Fruit fly (Drosophila melanogaster): Measurements from ENCODE around the gene S6kII.

The S6kII gene

dm6 chrX:22491028-22491769, 38.6 kb upstream of the S6kII start:
- TF ChIP-seq cic (GFP tag; optimal IDR thresholded peaks at IDR 0.05) (peak; percentile 12), Crg-1 (GFP tag; optimal IDR thresholded peaks at IDR 0.05) (no peak), pad (GFP tag; optimal IDR thresholded peaks at IDR 0.05) (peak; percentile 66), CG5204 (GFP tag; optimal IDR thresholded peaks at IDR 0.05) (no peak), CG1620 (GFP tag; optimal IDR thresholded peaks at IDR 0.05) (no peak), ovo (GFP tag; optimal IDR thresholded peaks at IDR 0.05) (peak; percentile 92), CG11617 (GFP tag; optimal IDR thresholded peaks at IDR 0.05) (peak; percentile 90), kay (GFP tag; ENCODE audit: borderline replicate concordance) (no peak), bab1 (GFP tag; optimal IDR thresholded peaks at IDR 0.05) (peak; percentile 44), tj (GFP tag; optimal IDR thresholded peaks at IDR 0.05) (peak; percentile 64), Hr96 (GFP tag; optimal IDR thresholded peaks at IDR 0.05) (no peak), CG12768 (GFP tag; optimal IDR thresholded peaks at IDR 0.05) (peak; percentile 5), CG14711 (tag; optimal IDR thresholded peaks at IDR 0.05) (no peak), Clk (GFP tag; optimal IDR thresholded peaks at IDR 0.05) (no peak), cnc (optimal IDR thresholded peaks at IDR 0.05) (no peak), CG7045 (GFP tag; optimal IDR thresholded peaks at IDR 0.05) (peak; percentile 16), Mnt (GFP tag; optimal IDR thresholded peaks at IDR 0.05) (peak; percentile 6), CG33017 (tag; optimal IDR thresholded peaks at IDR 0.05) (peak; percentile 21), CG7101 (tag; optimal IDR thresholded peaks at IDR 0.05) (peak; percentile 52), toe (GFP tag; optimal IDR thresholded peaks at IDR 0.05) (peak; percentile 19)

dm6 chrX:22499557-22499956, 30.2 kb upstream of the S6kII start:
- no peak for TF ChIP-seq Mnt (GFP tag; optimal IDR thresholded peaks at IDR 0.05)
- no peak for TF ChIP-seq CG7045 (GFP tag; optimal IDR thresholded peaks at IDR 0.05)
- no peak for TF ChIP-seq Crg-1 (GFP tag; optimal IDR thresholded peaks at IDR 0.05)
- no peak for TF ChIP-seq CG5204 (GFP tag; optimal IDR thresholded peaks at IDR 0.05)
- TF ChIP-seq ovo (GFP tag; optimal IDR thresholded peaks at IDR 0.05), result no peak
- TF ChIP-seq toe (GFP tag; optimal IDR thresholded peaks at IDR 0.05), result no peak
- no peak for TF ChIP-seq cic (GFP tag; optimal IDR thresholded peaks at IDR 0.05)
- no peak for TF ChIP-seq CG14711 (tag; optimal IDR thresholded peaks at IDR 0.05)
- no peak for TF ChIP-seq CG11617 (GFP tag; optimal IDR thresholded peaks at IDR 0.05)
- no peak for TF ChIP-seq CG33017 (tag; optimal IDR thresholded peaks at IDR 0.05)
- TF ChIP-seq cnc (optimal IDR thresholded peaks at IDR 0.05), result no peak
- TF ChIP-seq bab1 (GFP tag; optimal IDR thresholded peaks at IDR 0.05), result no peak
- no peak for TF ChIP-seq kay (GFP tag; ENCODE audit: borderline replicate concordance)

dm6 chrX:22502225-22502624, 27.5 kb upstream of the S6kII start:
- TF ChIP-seq CG1620 (GFP tag; optimal IDR thresholded peaks at IDR 0.05) (no peak), Hr96 (GFP tag; optimal IDR thresholded peaks at IDR 0.05) (no peak), kay (GFP tag; ENCODE audit: borderline replicate concordance) (no peak), CG12768 (GFP tag; optimal IDR thresholded peaks at IDR 0.05) (no peak), pad (GFP tag; optimal IDR thresholded peaks at IDR 0.05) (no peak), cic (GFP tag; optimal IDR thresholded peaks at IDR 0.05) (no peak), CG11617 (GFP tag; optimal IDR thresholded peaks at IDR 0.05) (no peak), bab1 (GFP tag; optimal IDR thresholded peaks at IDR 0.05) (no peak), CG33017 (tag; optimal IDR thresholded peaks at IDR 0.05) (no peak), cnc (optimal IDR thresholded peaks at IDR 0.05) (no peak)

- TF ChIP-seq Clk (GFP tag; optimal IDR thresholded peaks at IDR 0.05) (no peak), CG33017 (tag; optimal IDR thresholded peaks at IDR 0.05) (no peak), CG1620 (GFP tag; optimal IDR thresholded peaks at IDR 0.05) (no peak), CG7101 (tag; optimal IDR thresholded peaks at IDR 0.05) (no peak), tj (GFP tag; optimal IDR thresholded peaks at IDR 0.05) (no peak), CG11617 (GFP tag; optimal IDR thresholded peaks at IDR 0.05) (no peak), cic (GFP tag; optimal IDR thresholded peaks at IDR 0.05) (no peak), kay (GFP tag; ENCODE audit: borderline replicate concordance) (no peak), Mnt (GFP tag; optimal IDR thresholded peaks at IDR 0.05) (no peak), Hr96 (GFP tag; optimal IDR thresholded peaks at IDR 0.05) (no peak), Crg-1 (GFP tag; optimal IDR thresholded peaks at IDR 0.05) (no peak), CG5204 (GFP tag; optimal IDR thresholded peaks at IDR 0.05) (no peak), CG7045 (GFP tag; optimal IDR thresholded peaks at IDR 0.05) (no peak), toe (GFP tag; optimal IDR thresholded peaks at IDR 0.05) (no peak), ovo (GFP tag; optimal IDR thresholded peaks at IDR 0.05) (no peak), cnc (optimal IDR thresholded peaks at IDR 0.05) (no peak)
Measured at dm6 chrX:22509085-22509484, 20.7 kb upstream of the S6kII start.

DNA sequence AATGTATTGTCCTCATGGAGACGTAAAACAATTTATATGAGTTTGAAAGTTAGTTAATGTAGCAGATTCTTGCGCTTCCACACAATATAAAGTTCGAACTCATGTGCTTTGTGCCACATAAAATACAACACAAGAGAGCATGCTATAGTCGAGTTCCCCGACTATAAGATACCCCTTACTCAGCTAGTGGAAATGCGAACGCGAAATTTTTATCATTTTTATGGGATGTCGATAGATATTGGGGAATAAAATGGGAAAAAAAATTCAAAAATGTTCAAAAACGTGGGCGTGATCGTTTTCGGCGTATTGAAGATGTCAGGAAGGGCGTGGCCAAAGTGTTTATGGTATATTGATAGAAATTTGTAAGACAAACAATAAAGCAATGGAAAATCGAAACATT, 19.0 kb upstream of the S6kII start:
- no peak for TF ChIP-seq Mnt (GFP tag; optimal IDR thresholded peaks at IDR 0.05)
- no peak for TF ChIP-seq CG1620 (GFP tag; optimal IDR thresholded peaks at IDR 0.05)

DNA sequence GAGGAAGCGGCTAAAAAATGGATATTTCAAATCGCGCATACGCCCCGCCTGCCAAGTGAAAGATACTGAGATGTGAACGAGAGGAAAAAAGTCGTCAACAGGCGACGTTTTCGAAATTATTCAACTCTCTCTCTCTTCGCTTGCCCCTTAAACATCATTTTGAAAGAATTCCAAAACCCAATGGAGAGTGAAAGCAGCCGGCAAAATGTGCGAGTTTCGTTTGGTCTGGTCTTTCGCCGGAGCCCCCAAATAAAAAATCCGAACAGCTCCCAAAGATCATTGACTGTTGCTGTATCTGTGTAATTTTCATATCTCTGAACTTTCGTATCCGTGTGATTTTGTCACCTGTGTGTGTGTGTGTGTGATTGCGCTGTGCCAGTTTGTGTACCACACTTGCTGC, 17.7 kb upstream of the S6kII start:
- TF ChIP-seq bab1 (GFP tag; optimal IDR thresholded peaks at IDR 0.05) (no peak), toe (GFP tag; optimal IDR thresholded peaks at IDR 0.05) (no peak), tj (GFP tag; optimal IDR thresholded peaks at IDR 0.05) (no peak), Mnt (GFP tag; optimal IDR thresholded peaks at IDR 0.05) (no peak), CG14711 (tag; optimal IDR thresholded peaks at IDR 0.05) (no peak), pad (GFP tag; optimal IDR thresholded peaks at IDR 0.05) (no peak), CG1620 (GFP tag; optimal IDR thresholded peaks at IDR 0.05) (no peak), CG7101 (tag; optimal IDR thresholded peaks at IDR 0.05) (no peak), kay (GFP tag; ENCODE audit: borderline replicate concordance) (no peak), CG5204 (GFP tag; optimal IDR thresholded peaks at IDR 0.05) (no peak), ovo (GFP tag; optimal IDR thresholded peaks at IDR 0.05) (no peak), cnc (optimal IDR thresholded peaks at IDR 0.05) (no peak)
